Worm (Caenorhabditis elegans) whole organism, L4 larva: ENCODE results near the gene sre-33.

Source experiments
- dmd-6 ChIP-seq: fragments of 200-800 bp; sonication (Bioruptor generic); IDR thresholded peaks from 2 replicates; pipeline ENCODE4 v1.3.6; 2022; ENCODE audit warnings: missing genetic modification reagents, missing genetic modification characterization, missing compliant biosample characterization
- set-16 ChIP-seq: fragments of 200-800 bp; sonication (Bioruptor generic); IDR thresholded peaks from 2 replicates; pipeline ENCODE4 v1.3.6; 2022; ENCODE audit warnings: missing genetic modification reagents, missing genetic modification characterization, missing compliant biosample characterization
- zag-1 ChIP-seq: fragments of 150-350 bp; optimal IDR thresholded peaks from 2 replicates; lab custom pipeline; 2014; ENCODE audit warnings: missing biosample characterization, missing genetic modification characterization
- zfp-2 ChIP-seq: sonication (generic microtip); optimal IDR thresholded peaks from 2 replicates; lab custom pipeline; 2016; ENCODE audit warnings: mild to moderate bottlenecking, missing genetic modification characterization, missing compliant biosample characterization

- TF ChIP-seq dmd-6 (GFP tag; lab: Robert Waterston, UW): no peak
- no peak for TF ChIP-seq set-16 (GFP tag; lab: Robert Waterston, UW)
- TF ChIP-seq zag-1 (tag; lab: Kevin White, UChicago): no peak
- TF ChIP-seq zfp-2 (tag; lab: Kevin White, UChicago): no peak
Measured at ce11 chrII:12460602-12461453, 7.7 kb downstream of the sre-33 start, which contains the start of gene tag-280.
